Worm (Caenorhabditis elegans): ENCODE data around the gene C02G6.3.

C02G6.3 gene

DNA sequence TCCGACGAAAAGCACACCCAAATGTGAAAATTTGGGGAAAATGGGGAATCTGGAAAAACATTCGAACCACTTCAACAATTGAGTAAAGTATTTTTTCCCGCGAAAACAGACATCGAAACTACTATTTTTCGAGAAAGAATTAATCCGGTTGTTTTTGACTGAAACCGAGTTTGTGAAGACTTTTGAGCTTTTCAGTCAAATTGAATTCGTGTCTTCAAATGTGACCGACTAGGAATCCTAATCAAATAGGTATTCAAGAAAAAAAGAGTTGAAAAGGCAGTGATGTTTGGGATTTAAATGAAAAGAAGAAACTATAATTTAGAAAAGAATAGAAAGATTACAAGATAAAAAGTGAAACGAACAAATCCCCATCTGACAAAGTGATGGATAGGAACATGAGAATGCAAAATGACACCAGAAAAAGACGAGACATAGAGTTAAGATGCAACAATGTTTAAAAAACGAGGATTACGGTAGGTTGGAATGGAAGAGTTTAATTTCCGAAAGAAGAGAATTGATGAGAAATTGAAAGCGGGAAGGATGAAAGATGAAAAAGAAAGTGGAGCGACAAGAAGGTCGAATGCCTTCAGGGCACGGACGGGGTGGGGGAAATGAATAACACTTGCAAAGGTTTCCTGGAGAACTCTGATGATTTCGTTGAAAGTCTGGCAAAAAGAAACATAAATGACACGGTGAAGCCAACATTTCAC lies 17.5 kb upstream of the C02G6.3 start, which contains the start of gene F26F12.8:
Gene F26F12.8, minus strand, starts transcription at position 51 of the 710 bp plus-strand sequence.
- TF ChIP-seq ceh-14 (tag; optimal IDR thresholded peaks at IDR 0.05) (no peak), hlh-30 (tag; optimal IDR thresholded peaks at IDR 0.05; ENCODE audit: insufficient read depth) (no peak), ahr-1 (tag; optimal IDR thresholded peaks at IDR 0.05) (no peak), syd-9 (tag; optimal IDR thresholded peaks at IDR 0.05) (no peak), eyg-1 (tag; optimal IDR thresholded peaks at IDR 0.05) (no peak), hlh-8 (tag; optimal IDR thresholded peaks at IDR 0.05) (no peak), ceh-24 (tag; optimal IDR thresholded peaks at IDR 0.05) (no peak), F13H6.1 (tag; optimal IDR thresholded peaks at IDR 0.05) (no peak), ztf-16 (tag; optimal IDR thresholded peaks at IDR 0.05) (no peak), tbx-7 (tag; optimal IDR thresholded peaks at IDR 0.05) (no peak), K09A11.1 (tag; optimal IDR thresholded peaks at IDR 0.05; ENCODE audit: insufficient read depth) (no peak), pros-1 (tag; optimal IDR thresholded peaks at IDR 0.05) (no peak), zip-5 (tag; optimal IDR thresholded peaks at IDR 0.05) (no peak), pax-1 (tag; optimal IDR thresholded peaks at IDR 0.05) (no peak)

DNA sequence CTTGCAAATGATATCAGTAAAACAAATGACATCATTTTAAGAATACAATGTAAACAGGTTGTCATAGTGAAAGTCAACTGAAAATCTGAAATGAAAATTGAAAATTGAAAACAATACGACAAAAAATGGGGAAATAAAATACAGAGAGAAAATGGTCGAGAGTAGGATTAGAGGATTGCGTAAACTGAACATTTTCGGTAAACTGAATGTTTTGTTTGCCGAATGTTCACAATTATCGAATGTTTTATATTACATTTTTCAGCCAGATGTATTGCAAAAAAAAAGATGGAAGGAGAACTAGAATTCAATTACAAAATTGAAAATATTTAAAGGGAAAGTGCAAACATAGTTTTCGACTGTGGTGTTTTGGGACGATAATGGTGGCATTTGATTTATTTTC lies 15.1 kb upstream of the C02G6.3 start, which contains the start of gene F26F12.5:
Gene F26F12.5, minus strand, starts transcription at position 101 of the 400 bp plus-strand sequence.
- TF ChIP-seq hlh-30 (tag; optimal IDR thresholded peaks at IDR 0.05; ENCODE audit: insufficient read depth) = no peak
- no peak for TF ChIP-seq tbx-2 (tag; optimal IDR thresholded peaks at IDR 0.05)
- TF ChIP-seq dve-1 (tag; optimal IDR thresholded peaks at IDR 0.05) = no peak
- TF ChIP-seq ama-1 (optimal IDR thresholded peaks at IDR 0.05) = no peak
- TF ChIP-seq ceh-24 (tag; optimal IDR thresholded peaks at IDR 0.05) = no peak
- no peak for TF ChIP-seq unc-86 (tag; optimal IDR thresholded peaks at IDR 0.05)
- TF ChIP-seq elt-4 (tag; optimal IDR thresholded peaks at IDR 0.05) = no peak
- TF ChIP-seq pag-3 (tag; optimal IDR thresholded peaks at IDR 0.05; ENCODE audit: borderline replicate concordance) = no peak
- TF ChIP-seq unc-55 (GFP tag; optimal IDR thresholded peaks at IDR 0.05) = no peak
- no peak for TF ChIP-seq K09A11.1 (tag; optimal IDR thresholded peaks at IDR 0.05; ENCODE audit: insufficient read depth)
- no peak for TF ChIP-seq ceh-2 (tag; optimal IDR thresholded peaks at IDR 0.05)
- no peak for TF ChIP-seq pha-4 (tag; optimal IDR thresholded peaks at IDR 0.05)
- TF ChIP-seq sdc-2 (tag; optimal IDR thresholded peaks at IDR 0.05) = no peak

DNA sequence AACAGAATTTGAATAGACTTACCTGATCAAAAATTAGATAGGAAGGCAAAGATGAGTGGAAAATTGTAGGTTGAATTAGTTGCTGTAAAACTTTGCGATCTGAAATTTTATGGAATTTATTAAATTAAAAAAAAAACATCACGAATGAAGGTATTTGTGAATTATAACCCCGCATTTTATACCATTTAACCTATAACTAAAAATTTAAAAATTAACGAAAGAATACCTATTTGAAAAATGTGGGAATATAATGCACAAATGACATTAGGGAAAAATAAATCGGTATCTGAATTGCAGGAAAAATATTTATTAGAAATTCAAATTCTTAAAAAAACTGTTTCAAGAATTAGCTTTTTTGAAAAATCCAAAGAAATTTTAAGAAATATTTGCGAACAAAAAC lies 10.9 kb upstream of the C02G6.3 start, which contains the start of gene F26F12.4:
Gene F26F12.4, minus strand, starts transcription at position 101 of the 400 bp plus-strand sequence.
- TF ChIP-seq elt-2 (tag; optimal IDR thresholded peaks at IDR 0.05) (no peak), ceh-14 (tag; optimal IDR thresholded peaks at IDR 0.05) (no peak), ttx-3 (tag; optimal IDR thresholded peaks at IDR 0.05) (no peak), pat-9 (tag; optimal IDR thresholded peaks at IDR 0.05) (no peak), Y22D7AL.16 (tag; optimal IDR thresholded peaks at IDR 0.05) (no peak), nhr-232 (tag; optimal IDR thresholded peaks at IDR 0.05) (no peak), pax-1 (tag; optimal IDR thresholded peaks at IDR 0.05) (no peak), hlh-30 (tag; optimal IDR thresholded peaks at IDR 0.05; ENCODE audit: insufficient read depth) (no peak), pha-4 (tag; optimal IDR thresholded peaks at IDR 0.05) (no peak), zip-5 (tag; optimal IDR thresholded peaks at IDR 0.05) (no peak), ceh-24 (tag; optimal IDR thresholded peaks at IDR 0.05) (no peak), sox-4 (tag; optimal IDR thresholded peaks at IDR 0.05) (no peak), hlh-6 (tag; optimal IDR thresholded peaks at IDR 0.05) (no peak), ceh-31 (tag; optimal IDR thresholded peaks at IDR 0.05) (no peak), tbx-7 (tag; optimal IDR thresholded peaks at IDR 0.05) (no peak)

DNA sequence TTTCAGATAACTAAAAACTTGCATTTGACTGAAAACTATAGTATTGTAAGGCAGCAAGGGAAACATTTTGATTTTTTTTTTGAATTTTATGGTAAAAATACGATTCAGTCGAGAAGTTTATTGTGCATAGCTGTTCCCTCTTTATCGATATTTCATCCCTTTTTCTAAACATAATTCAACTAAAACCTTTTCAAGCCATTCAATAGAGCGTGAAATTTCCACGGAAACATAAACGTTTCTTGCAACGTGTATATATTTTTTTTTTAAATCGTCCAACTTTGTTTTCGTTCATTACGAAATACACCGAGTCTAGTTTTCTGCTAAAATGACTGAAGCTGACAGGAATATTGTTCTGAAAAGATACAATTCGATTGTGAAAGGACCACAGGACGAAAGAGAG lies 8.4 kb upstream of the C02G6.3 start, which contains the start of gene C02G6.2:
Gene C02G6.2, plus strand, starts transcription at position 301 of the 400 bp plus-strand sequence.
- TF ChIP-seq ttx-3 (tag; optimal IDR thresholded peaks at IDR 0.05) (no peak), syd-9 (tag; optimal IDR thresholded peaks at IDR 0.05) (no peak), ahr-1 (tag; optimal IDR thresholded peaks at IDR 0.05) (no peak), C38D4.7 (GFP tag; optimal IDR thresholded peaks at IDR 0.05) (no peak), dmd-4 (tag; optimal IDR thresholded peaks at IDR 0.05; ENCODE audit: borderline replicate concordance) (no peak), T23F11.4 (GFP tag; optimal IDR thresholded peaks at IDR 0.05) (no peak), pha-4 (tag; optimal IDR thresholded peaks at IDR 0.05) (no peak), fkh-6 (tag; optimal IDR thresholded peaks at IDR 0.05) (no peak), ztf-16 (tag; optimal IDR thresholded peaks at IDR 0.05) (no peak), nhr-232 (tag; optimal IDR thresholded peaks at IDR 0.05) (no peak), hlh-8 (tag; optimal IDR thresholded peaks at IDR 0.05) (no peak), unc-3 (GFP tag; conservative IDR thresholded peaks at IDR 0.05) (no peak), unc-3 (tag; optimal IDR thresholded peaks at IDR 0.05) (no peak), sdc-2 (tag; optimal IDR thresholded peaks at IDR 0.05) (no peak), tbx-7 (tag; optimal IDR thresholded peaks at IDR 0.05) (no peak), pax-1 (tag; optimal IDR thresholded peaks at IDR 0.05) (no peak), madf-2 (tag; optimal IDR thresholded peaks at IDR 0.05) (no peak), eyg-1 (tag; optimal IDR thresholded peaks at IDR 0.05) (no peak), C08G9.2 (tag; optimal IDR thresholded peaks at IDR 0.05) (no peak)

All from whole organism, late embryonic.